Worm (Caenorhabditis elegans): ENCODE results near the gene nas-17.

The nas-17 gene

DNA sequence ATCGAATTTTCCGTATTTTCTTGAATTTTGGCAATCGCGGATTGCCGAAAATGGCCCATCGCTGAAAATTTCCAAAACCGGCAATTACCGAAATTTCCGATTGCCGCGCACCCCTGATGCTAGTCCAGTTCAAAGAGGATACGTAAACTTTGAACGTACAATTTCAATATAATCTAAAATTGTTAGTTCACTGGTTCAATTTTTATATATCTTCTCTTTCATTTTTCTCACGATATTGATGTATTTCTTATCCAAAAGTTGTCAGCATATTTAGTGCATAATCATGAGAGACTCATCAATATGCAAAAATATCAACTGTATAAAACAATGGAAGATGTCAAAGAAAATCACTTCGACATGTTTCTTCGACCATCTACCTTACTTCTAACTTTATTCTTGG, at the start of gene nas-17:
TSS of gene nas-17 (plus strand) at position 301 of the 400 bp plus-strand sequence.
- no peak for TF ChIP-seq npax-4 (tag; optimal IDR thresholded peaks at IDR 0.05)
- no peak for TF ChIP-seq F13H6.1 (tag; optimal IDR thresholded peaks at IDR 0.05)
- TF ChIP-seq sox-4 (tag; optimal IDR thresholded peaks at IDR 0.05): no peak
- no peak for TF ChIP-seq hlh-30 (tag; optimal IDR thresholded peaks at IDR 0.05; ENCODE audit: insufficient read depth)
- TF ChIP-seq fkh-10 (GFP tag; optimal IDR thresholded peaks at IDR 0.05): no peak
- no peak for TF ChIP-seq dve-1 (tag; optimal IDR thresholded peaks at IDR 0.05)

DNA sequence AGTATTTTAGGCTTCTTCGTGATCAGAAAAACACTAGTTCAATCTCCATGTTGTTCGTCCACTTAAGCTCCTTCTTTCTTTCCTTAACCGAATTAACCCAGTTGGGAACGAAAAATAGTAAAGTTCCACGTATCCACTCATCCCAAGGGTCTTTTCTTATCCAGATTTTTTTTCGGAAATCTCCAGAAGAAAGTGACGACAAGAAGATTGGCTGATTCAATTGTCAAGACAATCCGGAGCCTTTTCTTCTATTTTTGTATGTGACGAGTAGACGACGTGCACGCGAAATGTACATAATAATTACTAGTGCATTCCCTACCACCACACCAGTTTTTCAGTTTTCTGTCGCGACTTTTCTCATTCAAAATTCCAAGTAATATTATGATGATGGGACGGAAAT, 47.5 kb upstream of the nas-17 start:
- TF ChIP-seq unc-42 (tag; optimal IDR thresholded peaks at IDR 0.05) (peak; percentile 36), hlh-15 (tag; optimal IDR thresholded peaks at IDR 0.05) (no peak)

DNA sequence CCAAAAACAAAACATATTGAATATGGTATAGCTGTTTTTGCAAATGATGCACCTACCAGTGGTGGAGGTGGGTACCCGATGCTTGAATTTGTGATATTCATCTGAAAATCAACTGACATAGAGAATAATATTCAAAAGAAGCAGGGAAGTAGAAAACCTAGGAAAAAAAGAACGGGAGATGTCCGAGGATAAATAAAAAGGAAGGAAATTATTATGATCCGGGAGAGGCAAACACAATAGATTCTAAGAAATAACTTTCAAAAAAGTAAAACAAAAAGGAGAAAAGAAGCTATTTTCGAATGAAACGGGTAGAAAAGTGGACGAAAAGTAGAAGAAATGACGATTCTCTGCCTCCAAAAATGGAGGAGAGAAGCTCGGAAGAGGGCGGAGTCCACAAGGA, 45.8 kb upstream of the nas-17 start, which contains the start of gene npr-25:
TSS of gene npr-25 (minus strand) at position 101 of the 400 bp plus-strand sequence.
- TF ChIP-seq nhr-232 (tag; optimal IDR thresholded peaks at IDR 0.05) (no peak), pax-1 (tag; optimal IDR thresholded peaks at IDR 0.05) (no peak), ceh-31 (tag; optimal IDR thresholded peaks at IDR 0.05) (no peak), fkh-10 (GFP tag; optimal IDR thresholded peaks at IDR 0.05) (no peak), nhr-11 (tag; optimal IDR thresholded peaks at IDR 0.05) (no peak), npax-4 (tag; optimal IDR thresholded peaks at IDR 0.05) (no peak), sox-2 (GFP tag; IDR thresholded peaks at IDR 0.05) (no peak), dmd-4 (tag; optimal IDR thresholded peaks at IDR 0.05; ENCODE audit: borderline replicate concordance) (no peak)

DNA sequence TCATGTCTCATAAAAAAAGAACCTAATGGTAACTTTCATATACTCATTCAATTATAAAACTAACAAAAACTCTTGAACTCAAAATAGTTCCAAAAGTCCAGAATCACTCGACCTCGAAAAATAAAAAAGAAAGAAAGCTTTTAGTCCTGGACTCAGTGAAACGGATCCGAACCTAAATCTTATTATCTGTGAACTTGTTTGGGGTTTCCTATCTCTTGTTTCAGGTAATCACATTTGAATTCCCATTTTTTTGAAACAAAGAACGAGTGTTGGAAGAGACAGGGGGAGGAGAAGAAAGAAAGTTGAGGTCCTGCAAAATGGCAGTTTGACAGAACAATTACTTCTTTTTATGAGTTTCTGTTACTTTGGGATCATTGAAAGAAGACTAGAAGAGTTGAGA, 44.5 kb upstream of the nas-17 start:
- TF ChIP-seq nfya-1 (tag; optimal IDR thresholded peaks at IDR 0.05) (no peak), unc-42 (tag; optimal IDR thresholded peaks at IDR 0.05) (peak; percentile 61)

DNA sequence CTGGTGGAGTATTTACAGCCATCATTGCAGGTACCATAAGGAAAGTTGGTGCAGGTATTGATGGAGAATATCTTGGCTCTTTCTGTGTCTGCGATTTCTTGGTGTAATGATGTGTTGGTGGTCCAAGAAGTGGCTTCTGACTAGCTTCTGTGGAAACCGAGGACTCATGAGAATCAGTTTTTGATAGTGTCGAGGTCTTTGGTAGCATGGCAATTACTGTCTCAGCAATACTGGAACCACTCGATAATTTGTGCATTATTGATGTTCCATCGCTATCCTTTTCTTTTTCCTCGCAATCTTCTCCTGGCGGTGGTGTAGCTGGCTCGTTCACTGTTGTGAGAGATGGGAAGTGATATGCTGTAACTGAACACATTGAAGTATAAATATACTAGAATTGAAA, 35.1 kb upstream of the nas-17 start:
- TF ChIP-seq ceh-2 (tag; optimal IDR thresholded peaks at IDR 0.05) (no peak), tbx-7 (tag; optimal IDR thresholded peaks at IDR 0.05) (no peak), dmd-4 (tag; optimal IDR thresholded peaks at IDR 0.05; ENCODE audit: borderline replicate concordance) (no peak), ceh-31 (tag; optimal IDR thresholded peaks at IDR 0.05) (no peak), ceh-9 (tag; optimal IDR thresholded peaks at IDR 0.05) (no peak)

DNA sequence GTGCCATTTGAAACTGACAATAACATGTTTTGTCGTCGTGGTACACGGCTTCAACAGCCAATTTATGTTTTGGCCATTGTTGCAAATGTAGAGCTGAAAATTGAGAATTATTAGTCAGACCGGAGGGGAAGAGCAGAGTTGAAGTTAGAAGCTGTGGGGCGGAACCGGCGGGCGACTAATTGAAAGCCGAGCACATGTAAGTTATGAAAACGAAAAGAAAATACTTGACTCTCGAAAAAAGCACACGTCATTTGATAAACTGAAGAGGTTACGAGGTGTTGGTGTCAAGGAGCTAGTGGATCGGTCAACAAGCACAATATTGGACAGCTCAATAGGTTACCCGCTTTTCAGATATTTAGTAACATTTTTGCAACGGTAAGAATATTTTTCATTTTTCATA, 32.6 kb upstream of the nas-17 start, which contains the start of gene dop-5:
TSS of gene dop-5 (minus strand) at position 101 of the 400 bp plus-strand sequence.
- TF ChIP-seq hlh-30 (tag; optimal IDR thresholded peaks at IDR 0.05; ENCODE audit: insufficient read depth) (no peak), odd-2 (tag; optimal IDR thresholded peaks at IDR 0.05) (no peak), ttx-3 (tag; optimal IDR thresholded peaks at IDR 0.05) (no peak), ceh-2 (tag; optimal IDR thresholded peaks at IDR 0.05) (no peak), pax-1 (tag; optimal IDR thresholded peaks at IDR 0.05) (no peak), K09A11.1 (tag; optimal IDR thresholded peaks at IDR 0.05; ENCODE audit: insufficient read depth) (no peak), hlh-15 (tag; optimal IDR thresholded peaks at IDR 0.05) (no peak)

DNA sequence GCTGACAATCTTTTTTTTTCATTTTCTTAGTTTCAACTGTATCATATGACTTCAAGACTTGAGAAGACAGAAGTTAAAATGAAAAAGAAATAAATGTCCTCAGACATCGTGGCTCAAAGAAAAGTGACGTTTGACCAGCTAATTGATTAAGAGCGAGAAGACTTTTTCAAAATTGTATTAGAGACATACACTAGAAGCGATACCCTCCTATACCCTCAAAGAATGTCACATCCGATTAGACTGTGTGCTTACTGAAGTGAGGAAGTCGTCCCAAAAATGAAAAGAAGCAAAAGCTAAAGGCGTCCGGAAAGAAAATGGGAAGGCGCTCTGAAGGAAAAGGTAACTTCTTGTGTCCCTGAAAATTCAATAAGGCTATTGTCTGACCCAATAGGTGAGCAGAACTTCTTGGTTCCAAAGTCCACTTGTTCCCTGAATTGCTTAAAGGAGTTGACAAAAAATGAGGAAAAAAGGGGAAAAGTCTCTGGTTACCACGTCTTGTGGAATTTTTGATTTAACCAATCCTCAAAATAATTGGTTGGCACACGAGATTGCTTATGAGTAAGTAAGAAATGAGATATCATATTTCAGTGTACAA, 26.3 kb upstream of the nas-17 start:
- peak; percentile 52 for TF ChIP-seq unc-42 (tag; optimal IDR thresholded peaks at IDR 0.05)
- TF ChIP-seq gmeb-2 (tag; optimal IDR thresholded peaks at IDR 0.05): no peak

DNA sequence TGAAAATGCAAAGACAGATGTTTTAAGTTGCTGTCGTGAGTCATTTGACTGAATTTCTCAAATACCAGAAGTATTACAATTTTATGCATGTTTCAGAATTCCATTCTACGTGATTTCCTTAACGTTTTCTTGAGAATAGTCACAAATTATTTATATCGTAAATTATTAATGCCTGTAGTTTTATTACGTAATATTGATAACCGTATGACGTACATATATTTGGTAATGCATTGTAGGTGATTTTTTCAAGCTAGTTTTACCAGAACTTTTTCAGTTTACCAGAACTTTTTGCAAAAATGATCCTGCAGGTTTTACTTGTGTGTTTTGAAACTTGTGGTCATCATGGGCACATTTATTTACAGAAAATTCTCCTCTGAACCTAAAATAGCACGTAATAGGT, 24.8 kb upstream of the nas-17 start:
- no peak for TF ChIP-seq hlh-15 (tag; optimal IDR thresholded peaks at IDR 0.05)
- TF ChIP-seq gmeb-2 (tag; optimal IDR thresholded peaks at IDR 0.05): no peak
- TF ChIP-seq odd-2 (tag; optimal IDR thresholded peaks at IDR 0.05): no peak
- TF ChIP-seq ceh-9 (tag; optimal IDR thresholded peaks at IDR 0.05): no peak
- no peak for TF ChIP-seq pha-2 (tag; optimal IDR thresholded peaks at IDR 0.05)
- no peak for TF ChIP-seq nhr-11 (tag; optimal IDR thresholded peaks at IDR 0.05)
- no peak for TF ChIP-seq sox-2 (GFP tag; IDR thresholded peaks at IDR 0.05)
- TF ChIP-seq mec-3 (tag; optimal IDR thresholded peaks at IDR 0.05; ENCODE audit: borderline replicate concordance): no peak
- TF ChIP-seq ets-4 (tag; optimal IDR thresholded peaks at IDR 0.05): no peak
- TF ChIP-seq tbx-7 (tag; optimal IDR thresholded peaks at IDR 0.05): no peak
- no peak for TF ChIP-seq tbx-2 (tag; optimal IDR thresholded peaks at IDR 0.05)
- TF ChIP-seq fax-1 (tag; optimal IDR thresholded peaks at IDR 0.05): no peak
- no peak for TF ChIP-seq dmd-4 (tag; optimal IDR thresholded peaks at IDR 0.05; ENCODE audit: borderline replicate concordance)
- no peak for TF ChIP-seq sdc-2 (tag; optimal IDR thresholded peaks at IDR 0.05)
- TF ChIP-seq hlh-6 (tag; optimal IDR thresholded peaks at IDR 0.05): no peak
- no peak for TF ChIP-seq unc-86 (tag; optimal IDR thresholded peaks at IDR 0.05)
- TF ChIP-seq lim-6 (tag; optimal IDR thresholded peaks at IDR 0.05): no peak
- TF ChIP-seq pha-4 (tag; optimal IDR thresholded peaks at IDR 0.05): no peak
- TF ChIP-seq unc-42 (tag; optimal IDR thresholded peaks at IDR 0.05): no peak
- no peak for TF ChIP-seq C38D4.7 (GFP tag; optimal IDR thresholded peaks at IDR 0.05)

All from whole organism, late embryonic.